Worm (Caenorhabditis elegans) whole organism, young adult: ENCODE data around the gene idpp-5.

Experiments used
- attf-6 ChIP-seq: fragments of 200-800 bp; sonication (Bioruptor generic); IDR thresholded peaks from 2 replicates; pipeline ENCODE4 v1.3.6; 2022; ENCODE audit warnings: missing genetic modification reagents, missing genetic modification characterization, missing compliant biosample characterization
- chd-7 ChIP-seq: sonication (generic microtip); optimal IDR thresholded peaks from 2 replicates; lab custom pipeline; 2016; ENCODE audit warnings: mild to moderate bottlenecking, missing genetic modification characterization, moderate library complexity, missing compliant biosample characterization

ce11 chrX:3804837-3805236, 12.2 kb upstream of the idpp-5 start, which contains the start of gene F35A5.2:
- TF ChIP-seq chd-7 (no peak), attf-6 (no peak)
